Worm (Caenorhabditis elegans) whole organism, L1 larva: ENCODE measurements around the gene T19H5.7.

Source experiments
- fkh-10 ChIP-seq: sonication (generic microtip); optimal IDR thresholded peaks from 2 replicates; lab custom pipeline; 2017; ENCODE audit warnings: missing biosample characterization, missing genetic modification reagents, missing genetic modification characterization
- mdl-1 ChIP-seq, 2 experiments: fragments of 150-350 bp; optimal IDR thresholded peaks; 2 replicates each; lab custom pipeline; 2014 to 2017; ENCODE audit warnings: missing biosample characterization in 2 of 2, missing genetic modification characterization in 2 of 2, inconsistent platforms in 1 of 2
- nhr-11 ChIP-seq: fragments of 150-350 bp; optimal IDR thresholded peaks from 2 replicates; lab custom pipeline; 2014; ENCODE audit warnings: missing biosample characterization, missing genetic modification characterization
- unc-98 ChIP-seq: fragments of 200-800 bp; sonication (Bioruptor generic); IDR thresholded peaks from 2 replicates; pipeline ENCODE4 v1.3.6; 2022; ENCODE audit warnings: missing genetic modification characterization, missing compliant biosample characterization
- zag-1 ChIP-seq: fragments of 150-350 bp; optimal IDR thresholded peaks from 2 replicates; lab custom pipeline; 2014; ENCODE audit warnings: missing biosample characterization, missing genetic modification characterization

- no peak for TF ChIP-seq fkh-10 (GFP tag; lab: Kevin White, UChicago)
- no peak for TF ChIP-seq unc-98 (GFP tag; lab: Robert Waterston, UW)
- no peak for TF ChIP-seq mdl-1 (tag; optimal IDR thresholded peaks at IDR 0.05; lab: Kevin White, UChicago)
- no peak for TF ChIP-seq nhr-11 (tag; lab: Kevin White, UChicago)
- no peak for TF ChIP-seq zag-1 (tag; lab: Kevin White, UChicago)
These were observed 48.6 kb upstream of the T19H5.7 start, which contains the start of gene sra-2 for ce11 chrII:9528480-9528879.
